Worm (Caenorhabditis elegans) whole organism, late embryonic: ENCODE results near the gene F59C12.3.

Experiments
- ceh-18 ChIP-seq: sonication (generic microtip); optimal IDR thresholded peaks from 2 replicates; lab custom pipeline; 2016; ENCODE audit warnings: missing genetic modification characterization, missing compliant biosample characterization
- ceh-31 ChIP-seq: sonication (generic microtip); optimal IDR thresholded peaks from 2 replicates; lab custom pipeline; 2016; ENCODE audit warnings: missing genetic modification characterization, missing compliant biosample characterization
- ceh-34 ChIP-seq: sonication (generic microtip); optimal IDR thresholded peaks from 2 replicates; lab custom pipeline; 2016; ENCODE audit warnings: mild to moderate bottlenecking, missing genetic modification characterization, missing compliant biosample characterization
- ceh-9 ChIP-seq: sonication (generic microtip); optimal IDR thresholded peaks from 2 replicates; lab custom pipeline; 2016; ENCODE audit warnings: mild to moderate bottlenecking, missing genetic modification characterization, inconsistent platforms, missing compliant biosample characterization
- ets-4 ChIP-seq: sonication (generic microtip); optimal IDR thresholded peaks from 2 replicates; lab custom pipeline; 2016; ENCODE audit warnings: missing genetic modification characterization, missing compliant biosample characterization
- eyg-1 ChIP-seq: sonication (generic microtip); optimal IDR thresholded peaks from 2 replicates; lab custom pipeline; 2016; ENCODE audit warnings: missing genotype, missing genetic modification characterization, missing compliant biosample characterization
- hlh-30 ChIP-seq: sonication (generic microtip); optimal IDR thresholded peaks from 2 replicates; lab custom pipeline; 2017; ENCODE audit warnings: antibody characterized with exemption, missing genetic modification characterization, missing compliant biosample characterization; ENCODE audit not compliant: insufficient read depth
- nhr-11 ChIP-seq: fragments of 150-350 bp; optimal IDR thresholded peaks from 2 replicates; lab custom pipeline; 2014; ENCODE audit warnings: missing biosample characterization, missing genetic modification characterization
- pax-1 ChIP-seq: fragments of 150-350 bp; optimal IDR thresholded peaks from 2 replicates; lab custom pipeline; 2014; ENCODE audit warnings: missing biosample characterization, missing genetic modification characterization
- pha-4 ChIP-seq: fragments of 150-350 bp; optimal IDR thresholded peaks from 2 replicates; lab custom pipeline; 2018; ENCODE audit warnings: missing biosample characterization, missing genetic modification reagents, missing genetic modification characterization
- pqm-1 ChIP-seq: sonication (generic microtip); optimal IDR thresholded peaks from 2 replicates; lab custom pipeline; 2016; ENCODE audit warnings: missing genetic modification characterization, missing compliant biosample characterization
- sox-2 ChIP-seq: fragments of 200-800 bp; sonication (Bioruptor generic); IDR thresholded peaks from 2 replicates; pipeline ENCODE4 v1.3.6; 2022; ENCODE audit warnings: missing genetic modification reagents, missing genetic modification characterization, missing compliant biosample characterization

- TF ChIP-seq ceh-18 (tag; lab: Kevin White, UChicago) = no peak
- TF ChIP-seq pha-4 = no peak
- no peak for TF ChIP-seq nhr-11
- TF ChIP-seq hlh-30 (tag; lab: Kevin White, UChicago) = no peak
- no peak for TF ChIP-seq sox-2 (GFP tag; lab: Robert Waterston, UW)
- no peak for TF ChIP-seq ceh-31 (tag; lab: Kevin White, UChicago)
- TF ChIP-seq eyg-1 (tag; lab: Kevin White, UChicago) = no peak
- TF ChIP-seq pqm-1 = no peak
- no peak for TF ChIP-seq ceh-9 (tag; lab: Kevin White, UChicago)
- TF ChIP-seq ets-4 (tag; lab: Kevin White, UChicago) = no peak
- TF ChIP-seq ceh-34 (tag; lab: Kevin White, UChicago) = no peak
- TF ChIP-seq pax-1 (tag; lab: Kevin White, UChicago) = no peak
These were observed 39.4 kb upstream of the F59C12.3 start for ce11 chrX:16648773-16649172.
